Worm (Caenorhabditis elegans) whole organism, L2 larva: ENCODE data around the gene pyr-1.

Experiments
- ZK546.5 ChIP-seq: sonication (generic microtip); optimal IDR thresholded peaks from 2 replicates; lab custom pipeline; 2017; ENCODE audit warnings: missing biosample characterization, missing genetic modification characterization
- lsy-2 ChIP-seq, 2 experiments: fragments of 150-350 bp in 1 of 2; sonication (generic microtip) in 1 of 2; optimal IDR thresholded peaks; 2 replicates each; lab custom pipeline; 2014 to 2017; ENCODE audit warnings: missing biosample characterization in 2 of 2, missing genetic modification characterization in 2 of 2
- nhr-11 ChIP-seq: fragments of 150-350 bp; optimal IDR thresholded peaks from 2 replicates; lab custom pipeline; 2014; ENCODE audit warnings: missing biosample characterization, missing genetic modification characterization
- snpc-4 ChIP-seq: fragments of 150-350 bp; optimal IDR thresholded peaks from 2 replicates; lab custom pipeline; 2014; ENCODE audit warnings: missing biosample characterization, missing genetic modification characterization

ce11 chrII:8707024-8707423 is 56.1 kb downstream of the pyr-1 start, which contains the start of gene cup-16:
- TF ChIP-seq snpc-4 (tag; lab: Kevin White, UChicago): no peak
- TF ChIP-seq lsy-2 (tag; optimal IDR thresholded peaks at IDR 0.05; lab: Kevin White, UChicago): peak in 1 of 2 experiments; percentile 63
- TF ChIP-seq nhr-11 (tag; lab: Kevin White, UChicago): no peak
- TF ChIP-seq ZK546.5 (tag; lab: Kevin White, UChicago): no peak
